Comparison of ENCODE assay signal across 4 fruit fly cellular contexts in the genomic region with DNA sequence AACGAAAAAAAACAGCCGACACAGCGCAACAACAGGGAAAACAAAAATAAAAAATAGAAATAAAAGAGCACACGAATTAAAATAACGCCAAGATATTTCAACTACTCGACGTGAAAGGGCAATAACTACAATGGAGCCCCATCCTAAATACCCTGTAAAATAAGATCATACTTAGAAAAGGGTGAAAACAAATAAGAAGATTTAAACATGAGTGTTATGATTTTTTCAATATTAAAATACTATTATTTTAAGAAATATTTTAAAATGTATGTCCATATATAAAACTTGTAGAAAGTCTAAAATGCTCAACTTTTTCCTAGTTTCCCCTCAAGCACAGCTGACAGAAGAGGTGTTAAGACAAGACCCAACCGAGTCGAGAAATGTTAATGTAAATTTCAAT.
TF ChIP-seq lines count a peak whose summit lies in the region.

No protein-coding gene starts in this region.

- no peak for TF ChIP-seq CTCF in whole organism, embryonic (GFP tag; optimal IDR thresholded peaks at IDR 0.05; lab: Kevin White, UChicago)

TF ChIP-seq in whole organism, adult, 20 proteins besides CTCF, POLR2A, EP300 and RAD21:
- no peak for TF ChIP-seq pad (GFP tag; optimal IDR thresholded peaks at IDR 0.05; lab: Kevin White, UChicago)
- peak; percentile 7 for TF ChIP-seq bab1 (GFP tag; optimal IDR thresholded peaks at IDR 0.05; lab: Kevin White, UChicago)
- TF ChIP-seq tj (GFP tag; optimal IDR thresholded peaks at IDR 0.05; lab: Kevin White, UChicago), result peak; percentile 30

TF ChIP-seq in whole organism, embryonic, 481 proteins besides CTCF, POLR2A, EP300 and RAD21 (continues in another document):
- no peak for TF ChIP-seq CG12104 (GFP tag; optimal IDR thresholded peaks at IDR 0.05; lab: Kevin White, UChicago)
- TF ChIP-seq Hr3 (GFP tag; optimal IDR thresholded peaks at IDR 0.05; lab: Kevin White, UChicago), result peak; percentile 1
- TF ChIP-seq ato (GFP tag; IDR thresholded peaks at IDR 0.05; lab: Robert Waterston, UW; ENCODE audit: partially characterized antibody), result no peak
- no peak for TF ChIP-seq Sry-δ (GFP tag; optimal IDR thresholded peaks at IDR 0.05; lab: Kevin White, UChicago)
- TF ChIP-seq B-H2 (GFP tag; optimal IDR thresholded peaks at IDR 0.05; lab: Kevin White, UChicago), result no peak
- TF ChIP-seq CG17328 (GFP tag; IDR thresholded peaks at IDR 0.05; lab: Robert Waterston, UW), result peak; percentile 54; the same call in 1 of the 2 replicates
- TF ChIP-seq Usf (GFP tag; optimal IDR thresholded peaks at IDR 0.05; lab: Kevin White, UChicago), result no peak
- TF ChIP-seq CG7745 (tag; optimal IDR thresholded peaks at IDR 0.05; lab: Kevin White, UChicago), result no peak
- 0 out of 2 replicates have a peak, but pooled peaks have one; percentile 23 for TF ChIP-seq HLH3B (GFP tag; IDR thresholded peaks at IDR 0.05; lab: Robert Waterston, UW)
- TF ChIP-seq sens-2 (GFP tag; IDR thresholded peaks at IDR 0.05; lab: Robert Waterston, UW), result no peak
- no peak for TF ChIP-seq toy (GFP tag; IDR thresholded peaks at IDR 0.05; lab: Robert Waterston, UW)
- TF ChIP-seq D (optimal IDR thresholded peaks at IDR 0.05; lab: Kevin White, UChicago), result no peak
- peak; percentile 22 for TF ChIP-seq D (GFP tag; optimal IDR thresholded peaks at IDR 0.05; lab: Kevin White, UChicago)
- TF ChIP-seq Sox102F (GFP tag; optimal IDR thresholded peaks at IDR 0.05; lab: Kevin White, UChicago), result peak; percentile 63
- TF ChIP-seq CG14710 (tag; optimal IDR thresholded peaks at IDR 0.05; lab: Kevin White, UChicago), result peak; percentile 36
- TF ChIP-seq lola (GFP tag; optimal IDR thresholded peaks at IDR 0.05; lab: Kevin White, UChicago), result peak in 1 of 3 experiments; percentile 58
- no peak for TF ChIP-seq dm (GFP tag; optimal IDR thresholded peaks at IDR 0.05; lab: Kevin White, UChicago)
- TF ChIP-seq D19B (GFP tag; optimal IDR thresholded peaks at IDR 0.05; lab: Kevin White, UChicago), result peak; percentile 45
- no peak for TF ChIP-seq gcm2 (GFP tag; optimal IDR thresholded peaks at IDR 0.05; lab: Kevin White, UChicago)
- TF ChIP-seq Oli (tag; optimal IDR thresholded peaks at IDR 0.05; lab: Kevin White, UChicago), result peak; percentile 40
- peak; percentile 51 for TF ChIP-seq CG31441 (GFP tag; IDR thresholded peaks at IDR 0.05; lab: Robert Waterston, UW)
- no peak for TF ChIP-seq Elba2 (GFP tag; optimal IDR thresholded peaks at IDR 0.05; lab: Kevin White, UChicago)
- peak; percentile 13 for TF ChIP-seq lab (GFP tag; optimal IDR thresholded peaks at IDR 0.05; lab: Kevin White, UChicago)
- no peak for TF ChIP-seq sc (optimal IDR thresholded peaks at IDR 0.05; lab: Kevin White, UChicago)
- TF ChIP-seq sc (GFP tag; optimal IDR thresholded peaks at IDR 0.05; lab: Kevin White, UChicago), result peak; percentile 6
- peak; percentile 6 for TF ChIP-seq Sox100B (GFP tag; optimal IDR thresholded peaks at IDR 0.05; lab: Kevin White, UChicago)
- peak; percentile 52 for TF ChIP-seq CG11504 (tag; optimal IDR thresholded peaks at IDR 0.05; lab: Kevin White, UChicago)
- no peak for TF ChIP-seq ro (GFP tag; IDR thresholded peaks at IDR 0.05; lab: Robert Waterston, UW)

TF ChIP-seq in whole organism, prepupa, 60 proteins besides CTCF, POLR2A, EP300 and RAD21:
- TF ChIP-seq eg (GFP tag; IDR thresholded peaks at IDR 0.05; lab: Robert Waterston, UW), result peak; percentile 67; the same call in 2 of the 3 replicates
- no peak for TF ChIP-seq Eip75B (GFP tag; optimal IDR thresholded peaks at IDR 0.05; lab: Kevin White, UChicago)
- TF ChIP-seq CG32006 (GFP tag; optimal IDR thresholded peaks at IDR 0.05; lab: Kevin White, UChicago), result peak; percentile 13
- no peak for TF ChIP-seq CG8632 (GFP tag; optimal IDR thresholded peaks at IDR 0.05; lab: Kevin White, UChicago)
- TF ChIP-seq Ets21C (GFP tag; optimal IDR thresholded peaks at IDR 0.05; lab: Kevin White, UChicago), result no peak
- TF ChIP-seq CG7368 (GFP tag; optimal IDR thresholded peaks at IDR 0.05; lab: Kevin White, UChicago), result no peak
- peak in 1 of 2 experiments; percentile 63 for TF ChIP-seq salr (GFP tag; optimal IDR thresholded peaks at IDR 0.05; lab: Kevin White, UChicago)
- peak; percentile 33 for TF ChIP-seq Hr4 (GFP tag; optimal IDR thresholded peaks at IDR 0.05; lab: Kevin White, UChicago)
- TF ChIP-seq Eip78C (GFP tag; lab: Kevin White, UChicago), result peak; percentile 32

TF ChIP-seq in whole organism, pupa, 21 proteins besides CTCF, POLR2A, EP300 and RAD21:
- TF ChIP-seq gl (tag; optimal IDR thresholded peaks at IDR 0.05; lab: Kevin White, UChicago), result no peak
- TF ChIP-seq CG32121 (GFP tag; IDR thresholded peaks at IDR 0.05; lab: Robert Waterston, UW), result peak; percentile 49
- TF ChIP-seq CG9948 (tag; optimal IDR thresholded peaks at IDR 0.05; lab: Kevin White, UChicago), result no peak
- no peak for TF ChIP-seq EcR (GFP tag; optimal IDR thresholded peaks at IDR 0.05; lab: Kevin White, UChicago)
- TF ChIP-seq D1 (tag; optimal IDR thresholded peaks at IDR 0.05; lab: Kevin White, UChicago), result no peak
- no peak for TF ChIP-seq CG34367 (tag; optimal IDR thresholded peaks at IDR 0.05; lab: Kevin White, UChicago)
- no peak for TF ChIP-seq Snoo (tag; optimal IDR thresholded peaks at IDR 0.05; lab: Kevin White, UChicago)
- peak; percentile 10; the same call in 1 of the 2 replicates for TF ChIP-seq Ets98B (GFP tag; IDR thresholded peaks at IDR 0.05; lab: Robert Waterston, UW)
- TF ChIP-seq fd96Ca (GFP tag; IDR thresholded peaks at IDR 0.05; lab: Robert Waterston, UW), result no peak
- TF ChIP-seq CG17806 (tag; optimal IDR thresholded peaks at IDR 0.05; lab: Kevin White, UChicago), result no peak
- peak; percentile 29 for TF ChIP-seq CG14655 (GFP tag; optimal IDR thresholded peaks at IDR 0.05; lab: Kevin White, UChicago)
- no peak for TF ChIP-seq rn (GFP tag; IDR thresholded peaks at IDR 0.05; lab: Robert Waterston, UW)
- TF ChIP-seq Pif1B (GFP tag; optimal IDR thresholded peaks at IDR 0.05; lab: Kevin White, UChicago), result no peak
- TF ChIP-seq CG15710 (tag; optimal IDR thresholded peaks at IDR 0.05; lab: Kevin White, UChicago), result no peak
- TF ChIP-seq CG12605 (GFP tag; IDR thresholded peaks at IDR 0.05; lab: Robert Waterston, UW), result no peak
- no peak for TF ChIP-seq CG8159 (tag; optimal IDR thresholded peaks at IDR 0.05; lab: Kevin White, UChicago)
- no peak for TF ChIP-seq Pif1A (GFP tag; optimal IDR thresholded peaks at IDR 0.05; lab: Kevin White, UChicago)
- TF ChIP-seq CG8301 (tag; optimal IDR thresholded peaks at IDR 0.05; lab: Kevin White, UChicago), result no peak
